Worm (Caenorhabditis elegans): Measurements from ENCODE around the gene msp-142.

DNA sequence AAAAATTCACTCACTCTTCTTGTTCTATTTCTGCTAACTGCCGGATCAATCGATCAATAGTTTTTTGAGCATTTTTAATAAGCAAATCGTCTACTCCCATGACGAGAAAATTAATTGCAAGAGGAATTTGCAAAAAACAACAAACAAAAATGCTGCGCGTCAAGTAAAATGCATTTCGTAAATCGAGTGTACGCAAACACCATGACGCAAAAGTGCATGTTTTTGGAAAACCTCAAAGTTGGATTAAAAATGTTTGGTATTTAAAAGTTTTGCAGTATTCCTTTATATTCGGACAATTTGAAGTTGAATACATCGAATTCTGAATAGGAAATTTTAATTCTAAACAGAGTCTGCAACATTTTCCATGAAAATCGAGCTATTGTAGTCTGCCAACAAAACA lies 41.5 kb downstream of the msp-142 start, which contains the start of gene ZK1248.19:
- TF ChIP-seq syd-9 (tag; optimal IDR thresholded peaks at IDR 0.05) (no peak), ttx-3 (tag; optimal IDR thresholded peaks at IDR 0.05) (no peak), pqm-1 (tag; optimal IDR thresholded peaks at IDR 0.05) (no peak)

Data from whole organism, late embryonic.